Fruit fly (Drosophila melanogaster): ENCODE results near the gene Cpr92F.
A peak's percentile ranks its signal among the peaks of the same experiment; 100 is the strongest.

Gene Cpr92F

dm6 chr3R:20634674-20635594, 34.4 kb upstream of the Cpr92F start, which contains the start of the genes Pi3K92E and Lrrk (continued):
- TF ChIP-seq knrl (GFP tag; IDR thresholded peaks at IDR 0.05; ENCODE audit: partially characterized antibody) (peak; percentile 89), repo (GFP tag; optimal IDR thresholded peaks at IDR 0.05) (no peak), CG9437 (GFP tag; optimal IDR thresholded peaks at IDR 0.05) (no peak), CG42726 (GFP tag; IDR thresholded peaks at IDR 0.05; ENCODE audit: partially characterized antibody) (peak; percentile 84), Spps (tag; optimal IDR thresholded peaks at IDR 0.05) (no peak), cad (GFP tag; optimal IDR thresholded peaks at IDR 0.05) (peak; percentile 85), Rx (GFP tag; IDR thresholded peaks at IDR 0.05) (0 out of 2 replicates have a peak, but pooled peaks have one; percentile 9), ERR (GFP tag; optimal IDR thresholded peaks at IDR 0.05) (no peak), CG6791 (GFP tag; IDR thresholded peaks at IDR 0.05; ENCODE audit: partially characterized antibody) (peak; percentile 80), CG16815 (GFP tag; optimal IDR thresholded peaks at IDR 0.05) (no peak), CG3995 (GFP tag; optimal IDR thresholded peaks at IDR 0.05) (peak; percentile 97), Trl (optimal IDR thresholded peaks at IDR 0.05) (no peak), Trl (GFP tag; optimal IDR thresholded peaks at IDR 0.05) (no peak), Doc3 (GFP tag; IDR thresholded peaks at IDR 0.05; ENCODE audit: partially characterized antibody) (peak; percentile 74), caup (GFP tag; optimal IDR thresholded peaks at IDR 0.05; ENCODE audit: severe bottlenecking) (peak; percentile 25), Gug (GFP tag; IDR thresholded peaks at IDR 0.05) (peak; percentile 39; the same call in 1 of the 4 replicates), CrebB (tag; optimal IDR thresholded peaks at IDR 0.05) (no peak), en (GFP tag; optimal IDR thresholded peaks at IDR 0.05) (no peak), CG4424 (GFP tag; optimal IDR thresholded peaks at IDR 0.05) (no peak), Dll (GFP tag; IDR thresholded peaks at IDR 0.05; ENCODE audit: partially characterized antibody) (peak; percentile 93), tio (GFP tag; optimal IDR thresholded peaks at IDR 0.05) (no peak), lola (GFP tag; optimal IDR thresholded peaks at IDR 0.05) (no peak), hkb (optimal IDR thresholded peaks at IDR 0.05) (no peak), hkb (GFP tag; IDR thresholded peaks at IDR 0.05) (0 out of 2 replicates have a peak, but pooled peaks have one; percentile 5), chif (GFP tag; optimal IDR thresholded peaks at IDR 0.05) (no peak), CG31441 (GFP tag; IDR thresholded peaks at IDR 0.05) (no peak), crol (GFP tag; IDR thresholded peaks at IDR 0.05) (no peak), pan (optimal IDR thresholded peaks at IDR 0.05) (no peak), pan (GFP tag; optimal IDR thresholded peaks at IDR 0.05 in 1 of 2, IDR thresholded peaks at IDR 0.05 in 1 of 2) (peak in 1 of 2 experiments; percentile 8), NC2α (GFP tag; optimal IDR thresholded peaks at IDR 0.05) (no peak), CG30431 (GFP tag; optimal IDR thresholded peaks at IDR 0.05) (no peak), CG7963 (GFP tag; IDR thresholded peaks at IDR 0.05; ENCODE audit: partially characterized antibody) (peak; percentile 80), Ets65A (GFP tag) (peak; percentile 93), bbx (GFP tag; IDR thresholded peaks at IDR 0.05; ENCODE audit: partially characterized antibody) (peak; percentile 77), croc (GFP tag; conservative IDR thresholded peaks at IDR 0.05) (no peak), CG31388 (GFP tag; optimal IDR thresholded peaks at IDR 0.05) (no peak), Hr39 (optimal IDR thresholded peaks at IDR 0.05) (no peak), CG2116 (GFP tag; optimal IDR thresholded peaks at IDR 0.05) (peak; percentile 53), CG18619 (GFP tag; optimal IDR thresholded peaks at IDR 0.05) (no peak), CG34422 (GFP tag; IDR thresholded peaks at IDR 0.05) (no peak), Dref (GFP tag; IDR thresholded peaks at IDR 0.05) (peak; percentile 81), pnt (GFP tag; optimal IDR thresholded peaks at IDR 0.05) (no peak), CG9817 (tag; optimal IDR thresholded peaks at IDR 0.05) (peak; percentile 29), tna (GFP tag; IDR thresholded peaks at IDR 0.05; ENCODE audit: partially characterized antibody) (peak; percentile 55; the same call in 1 of the 2 replicates), slbo (GFP tag; IDR thresholded peaks at IDR 0.05) (peak; percentile 47; the same call in 1 of the 2 replicates), BEAF-32 (GFP tag; optimal IDR thresholded peaks at IDR 0.05) (peak; percentile 84), pfk (GFP tag; optimal IDR thresholded peaks at IDR 0.05) (peak; percentile 1), NK7.1 (GFP tag; optimal IDR thresholded peaks at IDR 0.05) (no peak), HLHmδ (GFP tag; optimal IDR thresholded peaks at IDR 0.05) (peak; percentile 58)
